In genomic region chr2L:14123605-14124004, dm6 we compare ENCODE assay signal across 1 fruit fly cellular context.
A peak's percentile ranks its signal among the peaks of the same experiment; 100 is the strongest.
TF ChIP-seq lines count a peak whose summit lies in the region.

No protein-coding gene starts in this region.

TF ChIP-seq in whole organism, embryonic, 481 proteins besides CTCF, POLR2A, EP300 and RAD21 (continued from another document):
- TF ChIP-seq CG30403 (GFP tag; optimal IDR thresholded peaks at IDR 0.05; lab: Kevin White, UChicago) (peak; percentile 48), CG33557 (GFP tag; optimal IDR thresholded peaks at IDR 0.05; lab: Kevin White, UChicago) (no peak)
